Fruit fly (Drosophila melanogaster) whole organism, wandering third instar larva: ENCODE measurements around the gene Ace.

ENCODE experiments used
- Abd-B ChIP-seq: fragments of >200 bp; optimal IDR thresholded peaks from 2 replicates; lab custom pipeline; 2017; ENCODE audit warnings: missing biosample characterization, missing genetic modification characterization
- CrebA ChIP-seq: fragments of 200-800 bp; sonication (Bioruptor generic); optimal IDR thresholded peaks from 2 replicates; lab custom pipeline; 2016; ENCODE audit warnings: missing biosample characterization, mild to moderate bottlenecking, missing genetic modification characterization, borderline replicate concordance
- Dfd ChIP-seq: fragments of >200 bp; optimal IDR thresholded peaks from 2 replicates; lab custom pipeline; 2017; ENCODE audit warnings: missing biosample characterization, missing genetic modification characterization
- GATAd ChIP-seq: sonication (Bioruptor generic); optimal IDR thresholded peaks from 2 replicates; lab custom pipeline; 2016; ENCODE audit warnings: missing biosample characterization, missing genetic modification characterization
- HLH106 ChIP-seq: fragments of 200-800 bp; optimal IDR thresholded peaks from 3 replicates; lab custom pipeline; 2019; ENCODE audit warnings: missing biosample characterization, mild to moderate bottlenecking, missing genetic modification characterization, moderate library complexity
- Hnf4 ChIP-seq: fragments of 200-800 bp; sonication (Bioruptor generic); optimal IDR thresholded peaks from 2 replicates; lab custom pipeline; 2016; ENCODE audit warnings: missing biosample characterization, mild to moderate bottlenecking, missing genetic modification characterization
- Hr83 ChIP-seq: fragments of 200-300 bp; sonication (Bioruptor generic); optimal IDR thresholded peaks from 2 replicates; lab custom pipeline; 2016; ENCODE audit warnings: missing biosample characterization, mild to moderate bottlenecking, missing genetic modification characterization, moderate library complexity; ENCODE audit not compliant: poor library complexity, severe bottlenecking
- Jra ChIP-seq: sonication (Bioruptor generic); optimal IDR thresholded peaks from 2 replicates; lab custom pipeline; 2016; ENCODE audit warnings: missing biosample characterization, missing genetic modification characterization
- Mio ChIP-seq: sonication (Bioruptor generic); optimal IDR thresholded peaks from 2 replicates; lab custom pipeline; 2016; ENCODE audit warnings: missing biosample characterization, missing genetic modification characterization
- Myc ChIP-seq: fragments of >200 bp; optimal IDR thresholded peaks from 2 replicates; lab custom pipeline; 2017
- N ChIP-seq: fragments of >200 bp; optimal IDR thresholded peaks from 2 replicates; lab custom pipeline; 2018; ENCODE audit warnings: missing biosample characterization, missing external identifiers, missing genetic modification characterization
- br ChIP-seq: fragments of 200-800 bp; sonication (Bioruptor generic); optimal IDR thresholded peaks from 2 replicates; lab custom pipeline; 2016; ENCODE audit warnings: missing biosample characterization, missing genetic modification characterization
- brk ChIP-seq: fragments of 200-800 bp; sonication (Bioruptor generic); optimal IDR thresholded peaks from 2 replicates; lab custom pipeline; 2016; ENCODE audit warnings: missing biosample characterization, mild to moderate bottlenecking, missing genetic modification characterization
- dl ChIP-seq, 2 experiments: fragments of 175-275, 200-275 bp in 1 of 2; fragments of 200-275 bp in 1 of 2; sonication (Bioruptor generic); optimal IDR thresholded peaks; lab custom pipeline; 2018; ENCODE audit warnings: mild to moderate bottlenecking in 2 of 2, missing biosample characterization in 2 of 2, missing genetic modification characterization in 2 of 2, moderate library complexity in 2 of 2; ENCODE audit not compliant: partially characterized antibody in 2 of 2, insufficient read depth in 1 of 2
- dmrt93B ChIP-seq: fragments of 200-800 bp; sonication (Bioruptor generic); optimal IDR thresholded peaks from 2 replicates; lab custom pipeline; 2018; ENCODE audit warnings: missing biosample characterization, mild to moderate bottlenecking, missing genetic modification characterization
- dsf ChIP-seq: sonication (Bioruptor generic); optimal IDR thresholded peaks from 2 replicates; lab custom pipeline; 2016; ENCODE audit warnings: missing biosample characterization, missing genetic modification characterization, borderline replicate concordance
- foxo ChIP-seq, 2 experiments: fragments of 200-800 bp; sonication (Bioruptor generic); optimal IDR thresholded peaks; 2 replicates in 1 of 2; 3 replicates in 1 of 2; lab custom pipeline; 2016 to 2017; ENCODE audit warnings: missing biosample characterization in 2 of 2, missing genetic modification characterization in 2 of 2
- fru ChIP-seq: fragments of 200-800 bp; sonication (Bioruptor generic); optimal IDR thresholded peaks from 3 replicates; lab custom pipeline; 2016; ENCODE audit warnings: missing biosample characterization, mild to moderate bottlenecking, missing genetic modification characterization
- h ChIP-seq: fragments of 200-800 bp; sonication (Bioruptor generic); optimal IDR thresholded peaks from 3 replicates; lab custom pipeline; 2016; ENCODE audit warnings: missing biosample characterization, mild to moderate bottlenecking, missing genetic modification characterization
- jim ChIP-seq: fragments of 175-275, 200-325 bp; sonication (Bioruptor generic); optimal IDR thresholded peaks from 2 replicates; lab custom pipeline; 2016; ENCODE audit warnings: missing biosample characterization, mild to moderate bottlenecking, missing genetic modification characterization
- lola ChIP-seq: fragments of >200 bp; optimal IDR thresholded peaks from 2 replicates; lab custom pipeline; 2017; ENCODE audit warnings: missing biosample characterization, missing genetic modification characterization
- psq ChIP-seq: fragments of 200-800 bp; sonication (Bioruptor generic); optimal IDR thresholded peaks from 3 replicates; lab custom pipeline; 2017; ENCODE audit warnings: missing biosample characterization, mild to moderate bottlenecking, missing genetic modification characterization, moderate library complexity
- rgr ChIP-seq: fragments of 200-800 bp; sonication (Bioruptor generic); optimal IDR thresholded peaks from 3 replicates; lab custom pipeline; 2016; ENCODE audit warnings: missing biosample characterization, mild to moderate bottlenecking, missing genetic modification characterization
- sage ChIP-seq: fragments of 200-800 bp; sonication (Bioruptor generic); optimal IDR thresholded peaks from 2 replicates; lab custom pipeline; 2016; ENCODE audit warnings: missing biosample characterization, mild to moderate bottlenecking, missing genetic modification characterization
- sv ChIP-seq: fragments of 200-800 bp; sonication (Bioruptor generic); optimal IDR thresholded peaks from 3 replicates; lab custom pipeline; 2016; ENCODE audit warnings: missing biosample characterization, missing genetic modification characterization
- tai ChIP-seq: sonication (Bioruptor generic); optimal IDR thresholded peaks from 2 replicates; lab custom pipeline; 2016; ENCODE audit warnings: missing biosample characterization, missing genetic modification characterization
- usp ChIP-seq: fragments of >200 bp; optimal IDR thresholded peaks from 2 replicates; lab custom pipeline; 2017; ENCODE audit warnings: missing biosample characterization, missing genetic modification characterization
- woc ChIP-seq: sonication (Bioruptor generic); optimal IDR thresholded peaks from 2 replicates; lab custom pipeline; 2016; ENCODE audit warnings: missing biosample characterization, mild to moderate bottlenecking, missing genetic modification characterization

Ace gene

dm6 chr3R:13294461-13294860, 35.1 kb upstream of the Ace start, which contains the start of gene CG8773:
Gene CG8773 (plus strand): TSS chr3R:13294748.
- TF ChIP-seq sage (GFP tag; lab: Kevin White, UChicago) = no peak
- TF ChIP-seq Abd-B = no peak
- TF ChIP-seq Myc (lab: Kevin White, UChicago) = no peak
- TF ChIP-seq dsf (GFP tag; lab: Kevin White, UChicago) = no peak
- TF ChIP-seq h (GFP tag; lab: Kevin White, UChicago) = peak; percentile 58
- TF ChIP-seq, all 38 proteins: peak for 1

- TF ChIP-seq rgr (GFP tag; lab: Kevin White, UChicago) (no peak), HLH106 (tag; lab: Kevin White, UChicago) (no peak), Hr83 (GFP tag; lab: Kevin White, UChicago) (no peak), sv (GFP tag; lab: Kevin White, UChicago) (no peak), dmrt93B (GFP tag; lab: Kevin White, UChicago) (no peak), GATAd (no peak), brk (GFP tag; lab: Kevin White, UChicago) (no peak), jim (no peak), foxo (GFP tag; optimal IDR thresholded peaks at IDR 0.05; lab: Kevin White, UChicago) (no peak), Dfd (GFP tag; lab: Kevin White, UChicago) (no peak), Mio (GFP tag; lab: Kevin White, UChicago) (no peak)
- TF ChIP-seq, all 38 proteins: peak for 0
These were observed 33.9 kb upstream of the Ace start, which contains the start of gene wntD for dm6 chr3R:13293148-13293756. Gene wntD (minus strand): TSS chr3R:13293198.

- no peak for TF ChIP-seq lola (GFP tag; lab: Kevin White, UChicago)
- no peak for TF ChIP-seq usp (GFP tag; lab: Kevin White, UChicago)
- no peak for TF ChIP-seq sv (GFP tag; lab: Kevin White, UChicago)
- TF ChIP-seq N (GFP tag; lab: Kevin White, UChicago) = no peak
- TF ChIP-seq CrebA (GFP tag; lab: Kevin White, UChicago) = no peak
- TF ChIP-seq br (GFP tag; lab: Kevin White, UChicago) = no peak
- no peak for TF ChIP-seq fru (GFP tag; lab: Kevin White, UChicago)
- no peak for TF ChIP-seq dl (GFP tag; optimal IDR thresholded peaks at IDR 0.05; lab: Kevin White, UChicago; ENCODE audit: insufficient read depth in 1 of 2, partially characterized antibody in 2 of 2)
These were observed 31.0 kb upstream of the Ace start, which contains the start of gene Osi22 for dm6 chr3R:13290329-13290728. Gene Osi22 (plus strand): TSS chr3R:13290629.

dm6 chr3R:13288763-13289312, 29.5 kb upstream of the Ace start, which contains the start of gene apn:
Gene apn (minus strand): TSS chr3R:13288813.
- TF ChIP-seq rgr (GFP tag; lab: Kevin White, UChicago) = no peak
- TF ChIP-seq dl (GFP tag; optimal IDR thresholded peaks at IDR 0.05; lab: Kevin White, UChicago; ENCODE audit: insufficient read depth in 1 of 2, partially characterized antibody in 2 of 2) = no peak
- no peak for TF ChIP-seq Dfd (GFP tag; lab: Kevin White, UChicago)
- TF ChIP-seq, all 38 proteins: peak for 0

dm6 chr3R:13286118-13286579, 26.8 kb upstream of the Ace start, which contains the start of gene CG15888:
Gene CG15888 (minus strand): TSS chr3R:13286529.
- TF ChIP-seq Dfd (GFP tag; lab: Kevin White, UChicago) (no peak), Hr83 (GFP tag; lab: Kevin White, UChicago) (no peak), sv (GFP tag; lab: Kevin White, UChicago) (no peak), Hnf4 (GFP tag; lab: Kevin White, UChicago) (no peak), Myc (lab: Kevin White, UChicago) (no peak), dmrt93B (GFP tag; lab: Kevin White, UChicago) (no peak), CrebA (GFP tag; lab: Kevin White, UChicago) (no peak), fru (GFP tag; lab: Kevin White, UChicago) (no peak), Jra (GFP tag; lab: Kevin White, UChicago) (no peak), dl (GFP tag; optimal IDR thresholded peaks at IDR 0.05; lab: Kevin White, UChicago; ENCODE audit: insufficient read depth in 1 of 2, partially characterized antibody in 2 of 2) (no peak), rgr (GFP tag; lab: Kevin White, UChicago) (no peak), dsf (GFP tag; lab: Kevin White, UChicago) (no peak), sage (GFP tag; lab: Kevin White, UChicago) (no peak), woc (no peak), psq (GFP tag; lab: Kevin White, UChicago) (no peak), lola (GFP tag; lab: Kevin White, UChicago) (no peak), tai (GFP tag; lab: Kevin White, UChicago) (no peak)
